Worm (Caenorhabditis elegans) whole organism, L4/young adult: ENCODE measurements around the gene ttr-36.

Source experiments
- W03F9.2 ChIP-seq: fragments of 150-350 bp; optimal IDR thresholded peaks from 2 replicates; lab custom pipeline; 2014; ENCODE audit warnings: missing biosample characterization, missing genetic modification characterization
- him-1 ChIP-seq: sonication (generic microtip); optimal IDR thresholded peaks from 2 replicates; lab custom pipeline; 2016; ENCODE audit warnings: missing genotype, missing genetic modification reagents, missing genetic modification characterization, missing compliant biosample characterization

DNA sequence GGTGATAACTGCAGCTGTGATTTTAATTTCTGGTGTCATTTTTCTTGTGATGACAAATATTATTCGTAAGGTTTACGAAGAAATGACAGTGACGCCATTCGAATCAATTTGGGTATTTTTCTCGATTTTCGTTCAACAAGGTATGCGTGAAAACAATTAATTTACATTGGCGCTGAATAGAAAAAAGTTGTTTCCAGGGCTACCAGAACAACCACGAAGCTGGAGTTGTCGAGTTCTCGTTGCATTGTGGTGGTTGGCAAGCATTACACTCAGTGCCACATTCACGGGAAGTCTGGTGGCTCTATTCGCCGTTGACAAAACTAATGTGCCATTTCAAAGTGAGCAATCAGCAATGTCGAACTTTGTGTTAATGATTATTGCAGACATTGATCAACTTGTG, 3.0 kb upstream of the ttr-36 start:
- TF ChIP-seq him-1 (tag; lab: Kevin White, UChicago) (no peak), W03F9.2 (tag; lab: Kevin White, UChicago) (no peak)
